Worm (Caenorhabditis elegans) whole organism, L4 larva: ENCODE results near the gene T09F5.20.

Experiments used
- D1046.2 ChIP-seq: fragments of 200-800 bp; sonication (Bioruptor generic); IDR thresholded peaks from 2 replicates; pipeline ENCODE4 v1.3.6; 2022; ENCODE audit warnings: missing genetic modification characterization, missing compliant biosample characterization
- F26F4.8 ChIP-seq: fragments of 200-800 bp; sonication (Bioruptor generic); conservative IDR thresholded peaks from 2 replicates; pipeline ENCODE4 v1.3.6; 2022; ENCODE audit warnings: missing genetic modification characterization, missing compliant biosample characterization
- F49E8.2 ChIP-seq: sonication (generic microtip); optimal IDR thresholded peaks from 2 replicates; lab custom pipeline; 2016; ENCODE audit warnings: missing compliant biosample characterization, mild to moderate bottlenecking, missing genetic modification characterization, borderline replicate concordance
- T20F7.1 ChIP-seq: fragments of 200-800 bp; sonication (Bioruptor generic); optimal IDR thresholded peaks from 2 replicates; lab custom pipeline; 2018; ENCODE audit warnings: mild to moderate bottlenecking, missing genetic modification characterization, missing compliant biosample characterization
- T26A8.4 ChIP-seq: fragments of 200-800 bp; sonication (Bioruptor generic); IDR thresholded peaks from 2 replicates; pipeline ENCODE4 v1.3.6; 2022; ENCODE audit warnings: missing genetic modification characterization, missing compliant biosample characterization
- Y5F2A.4 ChIP-seq: fragments of 200-800 bp; sonication (Bioruptor generic); optimal IDR thresholded peaks from 2 replicates; lab custom pipeline; 2018; ENCODE audit warnings: mild to moderate bottlenecking, missing genetic modification characterization, missing compliant biosample characterization
- ama-1 ChIP-seq: fragments of 150-350 bp; optimal IDR thresholded peaks from 2 replicates; lab custom pipeline; 2014; ENCODE audit warnings: inconsistent platforms, mixed read lengths
- ceh-32 ChIP-seq: sonication (generic microtip); optimal IDR thresholded peaks from 2 replicates; lab custom pipeline; 2016; ENCODE audit warnings: mild to moderate bottlenecking, missing genetic modification characterization, missing compliant biosample characterization; ENCODE audit not compliant: poor library complexity
- ceh-62 ChIP-seq: sonication (generic microtip); optimal IDR thresholded peaks from 2 replicates; lab custom pipeline; 2017; ENCODE audit warnings: missing biosample characterization, missing genetic modification characterization
- ces-1 ChIP-seq: fragments of 150-350 bp; sonication (generic microtip); optimal IDR thresholded peaks from 4 replicates; lab custom pipeline; 2014; ENCODE audit warnings: missing biosample characterization, missing genetic modification reagents, missing genetic modification characterization
- ctbp-1 ChIP-seq: fragments of 200-800 bp; sonication (Bioruptor generic); IDR thresholded peaks from 2 replicates; pipeline ENCODE4 v1.3.6; 2022; ENCODE audit warnings: missing genetic modification reagents, missing genetic modification characterization, missing compliant biosample characterization
- daf-12 ChIP-seq: fragments of 150-350 bp; optimal IDR thresholded peaks from 2 replicates; lab custom pipeline; 2014; ENCODE audit warnings: missing biosample characterization, missing genetic modification reagents, missing genetic modification characterization
- daf-19 ChIP-seq: fragments of 200-800 bp; sonication (Bioruptor generic); conservative IDR thresholded peaks from 2 replicates; pipeline ENCODE4 v1.3.6; 2022; ENCODE audit warnings: missing genetic modification characterization, missing compliant biosample characterization
- dmd-8 ChIP-seq: fragments of 200-800 bp; sonication (Bioruptor generic); IDR thresholded peaks from 2 replicates; pipeline ENCODE4 v1.3.6; 2022; ENCODE audit warnings: missing genetic modification characterization, missing compliant biosample characterization
- dmd-9 ChIP-seq: fragments of 200-800 bp; sonication (Bioruptor generic); IDR thresholded peaks from 2 replicates; pipeline ENCODE4 v1.3.6; 2022; ENCODE audit warnings: missing genetic modification reagents, missing genetic modification characterization, missing compliant biosample characterization
- duxl-1 ChIP-seq: sonication (generic microtip); optimal IDR thresholded peaks from 2 replicates; lab custom pipeline; 2016; ENCODE audit warnings: mild to moderate bottlenecking, missing genetic modification characterization, moderate library complexity, missing compliant biosample characterization; ENCODE audit not compliant: poor library complexity
- egl-43 ChIP-seq: fragments of 200-800 bp; sonication (Bioruptor generic); IDR thresholded peaks from 2 replicates; pipeline ENCODE4 v1.3.6; 2022; ENCODE audit warnings: missing genetic modification reagents, missing genetic modification characterization, missing compliant biosample characterization
- gei-8 ChIP-seq: fragments of 200-800 bp; sonication (Bioruptor generic); optimal IDR thresholded peaks from 2 replicates; lab custom pipeline; 2018; ENCODE audit warnings: mild to moderate bottlenecking, missing genetic modification characterization, missing compliant biosample characterization
- hlh-11 ChIP-seq: fragments of 200-800 bp; sonication (Bioruptor generic); optimal IDR thresholded peaks from 2 replicates; lab custom pipeline; 2018; ENCODE audit warnings: mild to moderate bottlenecking, missing genetic modification characterization, missing compliant biosample characterization
- hmg-1.1 ChIP-seq: fragments of 200-800 bp; sonication (Bioruptor generic); IDR thresholded peaks from 2 replicates; pipeline ENCODE4 v1.3.6; 2022; ENCODE audit warnings: missing genetic modification reagents, missing genetic modification characterization, missing compliant biosample characterization
- lim-7 ChIP-seq: fragments of 200-800 bp; sonication (Bioruptor generic); IDR thresholded peaks from 2 replicates; pipeline ENCODE4 v1.3.6; 2022; ENCODE audit warnings: missing genetic modification characterization, missing compliant biosample characterization
- lin-1 ChIP-seq: fragments of 200-800 bp; sonication (Bioruptor generic); IDR thresholded peaks from 2 replicates; pipeline ENCODE4 v1.3.6; 2022; ENCODE audit warnings: missing genetic modification reagents, missing genetic modification characterization, missing compliant biosample characterization
- lin-38 ChIP-seq: fragments of 200-800 bp; sonication (Bioruptor generic); IDR thresholded peaks from 2 replicates; pipeline ENCODE4 v1.3.6; 2022; ENCODE audit warnings: missing genetic modification reagents, missing genetic modification characterization, missing compliant biosample characterization
- lsy-2 ChIP-seq, 2 experiments: fragments of 150-350 bp in 1 of 2; sonication (generic microtip) in 1 of 2; optimal IDR thresholded peaks; 2 replicates each; lab custom pipeline; 2014 to 2017; ENCODE audit warnings: missing biosample characterization in 2 of 2, missing genetic modification characterization in 2 of 2
- madf-5 ChIP-seq, 2 experiments: fragments of 200-800 bp; sonication (Bioruptor generic); IDR thresholded peaks; 2 replicates each; pipeline ENCODE4 v1.3.6; 2022; ENCODE audit warnings: missing compliant biosample characterization in 2 of 2, missing genetic modification characterization in 2 of 2
- mep-1 ChIP-seq: fragments of 150-350 bp; sonication (generic microtip); optimal IDR thresholded peaks from 3 replicates; lab custom pipeline; 2014; ENCODE audit warnings: missing biosample characterization, missing genetic modification characterization
- mxl-2 ChIP-seq: fragments of 200-800 bp; sonication (Bioruptor generic); conservative IDR thresholded peaks from 2 replicates; pipeline ENCODE4 v1.3.6; 2022; ENCODE audit warnings: missing genetic modification reagents, missing genetic modification characterization, missing compliant biosample characterization
- nhr-11 ChIP-seq: fragments of 150-350 bp; optimal IDR thresholded peaks from 2 replicates; lab custom pipeline; 2014; ENCODE audit warnings: missing biosample characterization, missing genetic modification characterization
- nhr-237 ChIP-seq: sonication (generic microtip); optimal IDR thresholded peaks from 2 replicates; lab custom pipeline; 2017; ENCODE audit warnings: missing biosample characterization, missing genetic modification characterization
- nhr-28 ChIP-seq: fragments of 150-350 bp; optimal IDR thresholded peaks from 2 replicates; lab custom pipeline; 2014; ENCODE audit warnings: missing biosample characterization, missing genetic modification characterization
- nhr-41 ChIP-seq: fragments of 200-800 bp; sonication (Bioruptor generic); IDR thresholded peaks from 2 replicates; pipeline ENCODE4 v1.3.6; 2022; ENCODE audit warnings: missing genetic modification reagents, missing genetic modification characterization, missing compliant biosample characterization
- nhr-42 ChIP-seq: fragments of 200-800 bp; sonication (Bioruptor generic); IDR thresholded peaks from 2 replicates; pipeline ENCODE4 v1.3.6; 2022; ENCODE audit warnings: missing genetic modification characterization, missing compliant biosample characterization
- nhr-77 ChIP-seq: fragments of 150-350 bp; optimal IDR thresholded peaks from 2 replicates; lab custom pipeline; 2014; ENCODE audit warnings: missing biosample characterization, missing genetic modification characterization
- php-3 ChIP-seq: fragments of 200-800 bp; sonication (Bioruptor generic); IDR thresholded peaks from 2 replicates; pipeline ENCODE4 v1.3.6; 2022; ENCODE audit warnings: missing genetic modification reagents, missing genetic modification characterization, missing compliant biosample characterization
- sdz-12 ChIP-seq: fragments of 200-800 bp; sonication (Bioruptor generic); optimal IDR thresholded peaks from 2 replicates; lab custom pipeline; 2018; ENCODE audit warnings: mild to moderate bottlenecking, missing genetic modification characterization, missing compliant biosample characterization
- skn-1 ChIP-seq: fragments of 150-350 bp; optimal IDR thresholded peaks from 2 replicates; lab custom pipeline; 2014; ENCODE audit warnings: missing biosample characterization, missing genetic modification characterization
- snpc-1.2 ChIP-seq: fragments of 200-800 bp; sonication (Bioruptor generic); IDR thresholded peaks from 2 replicates; pipeline ENCODE4 v1.3.6; 2022; ENCODE audit warnings: missing genetic modification reagents, missing genetic modification characterization, missing compliant biosample characterization
- snpc-4 ChIP-seq: fragments of 150-350 bp; optimal IDR thresholded peaks from 2 replicates; lab custom pipeline; 2014; ENCODE audit warnings: missing biosample characterization, missing genetic modification characterization
- tag-97 ChIP-seq: fragments of 200-800 bp; sonication (Bioruptor generic); IDR thresholded peaks from 2 replicates; pipeline ENCODE4 v1.3.6; 2022; ENCODE audit warnings: missing genetic modification characterization, missing compliant biosample characterization
- tra-1 ChIP-seq: fragments of 200-800 bp; sonication (Bioruptor generic); IDR thresholded peaks from 2 replicates; pipeline ENCODE4 v1.3.6; 2022; ENCODE audit warnings: missing genetic modification reagents, missing genetic modification characterization, missing compliant biosample characterization
- unc-130 ChIP-seq: sonication (generic microtip); optimal IDR thresholded peaks from 2 replicates; lab custom pipeline; 2016; ENCODE audit warnings: missing genetic modification reagents, missing genetic modification characterization, missing compliant biosample characterization
- unc-62 ChIP-seq, 3 experiments: fragments of 150-350 bp in 1 of 3; sonication (generic microtip); optimal IDR thresholded peaks in 2 of 3; peaks in 1 of 3; 1 replicate in 1 of 3; 2 replicates in 2 of 3; lab custom pipeline; 2014 to 2017; ENCODE audit warnings: missing biosample characterization in 3 of 3, missing genetic modification characterization in 3 of 3, missing genetic modification reagents in 3 of 3, missing genotype in 1 of 3
- vab-7 ChIP-seq: fragments of 200-800 bp; sonication (Bioruptor generic); IDR thresholded peaks from 2 replicates; pipeline ENCODE4 v1.3.6; 2022; ENCODE audit warnings: missing genetic modification reagents, missing genetic modification characterization, missing compliant biosample characterization
- zfp-2 ChIP-seq: sonication (generic microtip); optimal IDR thresholded peaks from 2 replicates; lab custom pipeline; 2016; ENCODE audit warnings: mild to moderate bottlenecking, missing genetic modification characterization, missing compliant biosample characterization
- zfp-3 ChIP-seq: fragments of 200-800 bp; sonication (Bioruptor generic); conservative IDR thresholded peaks from 2 replicates; pipeline ENCODE4 v1.3.6; 2022; ENCODE audit warnings: missing genetic modification reagents, missing genetic modification characterization, missing compliant biosample characterization
- zip-2 ChIP-seq: fragments of 150-350 bp; optimal IDR thresholded peaks from 2 replicates; lab custom pipeline; 2014; ENCODE audit warnings: missing biosample characterization, missing genetic modification characterization

Gene T09F5.20

ce11 chrV:15158691-15159090 is 11.0 kb upstream of the T09F5.20 start, which contains the start of gene str-45:
TSS of gene str-45 (plus strand) at chrV:15158991.
- no peak for TF ChIP-seq nhr-28 (tag; lab: Kevin White, UChicago)
- TF ChIP-seq sdz-12 (GFP tag; lab: Kevin White, UChicago), result no peak
- no peak for TF ChIP-seq tag-97
- TF ChIP-seq duxl-1, result no peak
- TF ChIP-seq nhr-11 (tag; lab: Kevin White, UChicago), result no peak
- no peak for TF ChIP-seq lin-1 (GFP tag; lab: Robert Waterston, UW)
- TF ChIP-seq ama-1 (lab: Kevin White, UChicago), result no peak
- no peak for TF ChIP-seq mep-1 (tag; lab: Kevin White, UChicago)
- no peak for TF ChIP-seq gei-8 (GFP tag; lab: Kevin White, UChicago)
- TF ChIP-seq nhr-41 (GFP tag; lab: Robert Waterston, UW), result no peak
- no peak for TF ChIP-seq snpc-1.2 (GFP tag; lab: Robert Waterston, UW)
- no peak for TF ChIP-seq mxl-2 (GFP tag; lab: Robert Waterston, UW)
- TF ChIP-seq unc-62 (GFP tag; optimal IDR thresholded peaks at IDR 0.05 in 1 of 2; lab: Kevin White, UChicago), result no peak
- no peak for TF ChIP-seq unc-62 (tag; optimal IDR thresholded peaks at IDR 0.05; lab: Kevin White, UChicago)
- TF ChIP-seq ces-1 (GFP tag; lab: Kevin White, UChicago), result no peak
- no peak for TF ChIP-seq hlh-11 (tag; lab: Kevin White, UChicago)
- no peak for TF ChIP-seq T26A8.4 (GFP tag; lab: Robert Waterston, UW)

- no peak for TF ChIP-seq snpc-4 (tag; lab: Kevin White, UChicago)
- TF ChIP-seq unc-130 (GFP tag; lab: Kevin White, UChicago), result peak; percentile 9
- TF ChIP-seq daf-19, result no peak
- TF ChIP-seq nhr-237, result no peak
- TF ChIP-seq zfp-2 (tag; lab: Kevin White, UChicago), result no peak
- TF ChIP-seq ctbp-1 (GFP tag; lab: Robert Waterston, UW), result no peak
- TF ChIP-seq Y5F2A.4, result no peak
- no peak for TF ChIP-seq T20F7.1 (GFP tag; lab: Kevin White, UChicago)
- no peak for TF ChIP-seq nhr-77
- TF ChIP-seq madf-5 (GFP tag; IDR thresholded peaks at IDR 0.05; lab: Robert Waterston, UW), result no peak
- no peak for TF ChIP-seq ceh-32 (tag; lab: Kevin White, UChicago)
- peak; percentile 76; the same call in 1 of the 2 replicates for TF ChIP-seq F26F4.8 (GFP tag; lab: Robert Waterston, UW)
- TF ChIP-seq lin-38 (GFP tag; lab: Robert Waterston, UW), result no peak
- no peak for TF ChIP-seq skn-1 (tag; lab: Kevin White, UChicago)
- no peak for TF ChIP-seq nhr-28 (tag; lab: Kevin White, UChicago)
- TF ChIP-seq lim-7 (GFP tag; lab: Robert Waterston, UW), result 0 out of 2 replicates have a peak, but pooled peaks have one; percentile 68
- TF ChIP-seq zip-2 (tag; lab: Kevin White, UChicago), result no peak
- TF ChIP-seq egl-43 (GFP tag; lab: Robert Waterston, UW), result no peak
- TF ChIP-seq php-3 (GFP tag; lab: Robert Waterston, UW), result no peak
- no peak for TF ChIP-seq dmd-8
- TF ChIP-seq daf-12 (tag; lab: Kevin White, UChicago), result no peak
- no peak for TF ChIP-seq nhr-42 (GFP tag; lab: Robert Waterston, UW)
- TF ChIP-seq hlh-11 (tag; lab: Kevin White, UChicago), result no peak
- TF ChIP-seq hmg-1.1 (GFP tag; lab: Robert Waterston, UW), result no peak
- no peak for TF ChIP-seq mxl-2 (GFP tag; lab: Robert Waterston, UW)
- TF ChIP-seq lsy-2 (tag; optimal IDR thresholded peaks at IDR 0.05; lab: Kevin White, UChicago), result no peak
- TF ChIP-seq unc-62 (GFP tag; optimal IDR thresholded peaks at IDR 0.05 in 1 of 2; lab: Kevin White, UChicago), result no peak
- no peak for TF ChIP-seq unc-62 (tag; optimal IDR thresholded peaks at IDR 0.05; lab: Kevin White, UChicago)
- no peak; the same call in 1 of the 2 replicates for TF ChIP-seq vab-7 (GFP tag; lab: Robert Waterston, UW)
- no peak for TF ChIP-seq dmd-9
- TF ChIP-seq F49E8.2, result no peak
- no peak for TF ChIP-seq zfp-3 (GFP tag; lab: Robert Waterston, UW)
- no peak for TF ChIP-seq tra-1 (GFP tag; lab: Robert Waterston, UW)
- no peak for TF ChIP-seq ceh-62 (tag; lab: Kevin White, UChicago)
- TF ChIP-seq D1046.2 (GFP tag; lab: Robert Waterston, UW), result peak; percentile 51; the same call in 1 of the 2 replicates
- TF ChIP-seq duxl-1, result no peak
Observed at ce11 chrV:15156504-15156903, 8.8 kb upstream of the T09F5.20 start.
